Worm (Caenorhabditis elegans): ENCODE results near the gene abu-12.

Gene abu-12

DNA sequence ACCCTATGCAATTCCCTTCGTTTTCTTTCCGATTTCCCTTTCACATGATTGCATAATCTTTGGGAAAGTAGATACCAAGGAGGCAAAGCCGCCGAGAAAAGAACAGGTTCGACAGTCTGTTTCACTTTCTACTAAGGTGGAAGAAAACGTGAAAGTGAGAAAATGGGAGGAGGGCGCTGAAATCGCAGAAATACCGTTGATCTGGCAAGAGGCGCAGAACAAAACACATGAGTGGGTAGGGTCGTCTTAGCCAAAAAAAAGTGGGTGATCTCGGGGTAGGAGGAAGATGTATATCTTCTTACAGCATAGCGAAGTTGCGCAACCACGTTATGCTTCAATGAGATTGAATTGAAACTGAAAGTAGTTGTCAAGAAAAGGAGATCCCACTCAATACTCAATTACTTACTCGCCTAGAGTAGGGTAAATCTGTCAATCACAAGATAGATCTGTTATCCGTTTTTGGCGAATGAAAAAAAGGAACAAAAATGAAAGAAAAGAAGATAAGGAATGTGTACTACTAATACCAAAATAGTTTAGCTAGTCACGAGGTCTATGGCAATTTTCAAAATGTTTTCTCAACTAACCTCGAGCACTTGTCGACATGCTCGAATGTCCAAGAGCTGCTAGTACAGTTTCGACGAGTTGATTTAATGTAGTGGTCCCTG, 24.2 kb downstream of the abu-12 start (continued):
- TF ChIP-seq lim-7 (GFP tag; IDR thresholded peaks at IDR 0.05) (no peak), nhr-111 (GFP tag; optimal IDR thresholded peaks at IDR 0.05) (no peak), saeg-2 (GFP tag; IDR thresholded peaks at IDR 0.05) (no peak), dve-1 (tag; optimal IDR thresholded peaks at IDR 0.05; ENCODE audit: insufficient read depth) (no peak), nhr-11 (tag; optimal IDR thresholded peaks at IDR 0.05) (no peak), ceh-20 (GFP tag; IDR thresholded peaks at IDR 0.05) (no peak), nhr-25 (tag; optimal IDR thresholded peaks at IDR 0.05; ENCODE audit: borderline replicate concordance, insufficient read depth) (no peak), dmd-9 (GFP tag; IDR thresholded peaks at IDR 0.05) (no peak), spr-1 (tag; optimal IDR thresholded peaks at IDR 0.05) (no peak), Y48G9A.11 (GFP tag; IDR thresholded peaks at IDR 0.05) (no peak), ces-1 (GFP tag; optimal IDR thresholded peaks at IDR 0.05) (no peak), ceh-28 (tag; optimal IDR thresholded peaks at IDR 0.05) (no peak), ztf-11 (tag; optimal IDR thresholded peaks at IDR 0.05) (no peak), mdt-29 (GFP tag; IDR thresholded peaks at IDR 0.05) (no peak), zfp-3 (GFP tag; conservative IDR thresholded peaks at IDR 0.05) (no peak), sdz-12 (GFP tag; optimal IDR thresholded peaks at IDR 0.05) (no peak), mdl-1 (tag; optimal IDR thresholded peaks at IDR 0.05) (peak in 1 of 2 experiments; percentile 11), nhr-237 (tag; optimal IDR thresholded peaks at IDR 0.05) (no peak), hmg-1.1 (GFP tag; IDR thresholded peaks at IDR 0.05) (no peak), fkh-10 (GFP tag; optimal IDR thresholded peaks at IDR 0.05) (no peak), nhr-76 (tag; optimal IDR thresholded peaks at IDR 0.05) (no peak), ama-1 (optimal IDR thresholded peaks at IDR 0.05) (no peak), T26A8.4 (GFP tag; IDR thresholded peaks at IDR 0.05) (no peak), arid-1 (GFP tag; conservative IDR thresholded peaks at IDR 0.05) (no peak), mep-1 (tag; optimal IDR thresholded peaks at IDR 0.05) (peak; percentile 32), hlh-30 (tag; optimal IDR thresholded peaks at IDR 0.05; ENCODE audit: insufficient read depth) (peak; percentile 14), ceh-32 (tag; optimal IDR thresholded peaks at IDR 0.05; ENCODE audit: poor library complexity) (no peak), F49E8.2 (tag; optimal IDR thresholded peaks at IDR 0.05; ENCODE audit: borderline replicate concordance) (no peak), zfp-2 (tag; optimal IDR thresholded peaks at IDR 0.05) (no peak), nhr-42 (GFP tag; IDR thresholded peaks at IDR 0.05) (no peak), snpc-1.2 (GFP tag; IDR thresholded peaks at IDR 0.05) (no peak), mxl-3 (GFP tag; optimal IDR thresholded peaks at IDR 0.05) (peak; percentile 58), nhr-48 (tag; optimal IDR thresholded peaks at IDR 0.05) (no peak), spr-3 (GFP tag; optimal IDR thresholded peaks at IDR 0.05) (no peak), tra-1 (GFP tag; IDR thresholded peaks at IDR 0.05) (no peak), lin-39 (tag; optimal IDR thresholded peaks at IDR 0.05) (no peak), snpc-4 (tag; optimal IDR thresholded peaks at IDR 0.05) (no peak), ceh-82 (tag; optimal IDR thresholded peaks at IDR 0.05) (no peak), ceh-44 (GFP tag; IDR thresholded peaks at IDR 0.05) (no peak), aha-1 (tag) (peak; percentile 92), ZK546.5 (tag; optimal IDR thresholded peaks at IDR 0.05) (no peak), set-16 (GFP tag; IDR thresholded peaks at IDR 0.05) (no peak), R02D3.7 (tag; optimal IDR thresholded peaks at IDR 0.05) (no peak), ZK337.2 (GFP tag; IDR thresholded peaks at IDR 0.05) (no peak), lin-38 (GFP tag; IDR thresholded peaks at IDR 0.05) (no peak), egl-43 (GFP tag; IDR thresholded peaks at IDR 0.05) (no peak), lin-13 (GFP tag; optimal IDR thresholded peaks at IDR 0.05) (no peak), daf-12 (tag; optimal IDR thresholded peaks at IDR 0.05) (no peak), lin-1 (GFP tag; IDR thresholded peaks at IDR 0.05) (no peak), egl-27 (tag; optimal IDR thresholded peaks at IDR 0.05) (no peak), fos-1 (tag; optimal IDR thresholded peaks at IDR 0.05) (no peak)

All from whole organism, L4 larva.